Worm (Caenorhabditis elegans): ENCODE measurements around the gene cutl-17.

Gene cutl-17

DNA sequence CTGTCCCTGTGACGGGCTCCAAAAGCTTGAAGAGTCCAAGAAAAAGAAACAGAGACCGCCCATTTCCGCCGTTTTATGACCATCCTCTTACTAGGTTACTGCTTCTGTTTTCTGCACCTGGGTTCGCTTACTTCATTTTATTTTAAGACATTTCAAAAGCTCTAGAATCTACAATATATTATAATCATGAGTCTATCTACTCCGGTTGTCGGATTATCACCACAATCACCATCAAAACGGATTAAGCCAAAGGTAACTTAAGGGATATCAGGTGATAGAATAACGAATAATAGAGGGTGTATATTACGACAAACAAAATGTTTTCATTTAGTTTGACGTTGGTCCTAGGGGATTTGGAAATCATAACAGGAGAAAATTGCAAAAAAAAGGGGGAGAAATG, 25.0 kb downstream of the cutl-17 start:
- TF ChIP-seq ceh-82 (tag; optimal IDR thresholded peaks at IDR 0.05) (no peak), ztf-11 (tag; optimal IDR thresholded peaks at IDR 0.05) (no peak), mdl-1 (tag; optimal IDR thresholded peaks at IDR 0.05) (no peak), peb-1 (tag; optimal IDR thresholded peaks at IDR 0.05) (no peak), gmeb-1 (tag; optimal IDR thresholded peaks at IDR 0.05) (no peak), sma-9 (GFP tag; optimal IDR thresholded peaks at IDR 0.05) (no peak), sma-9 (tag; optimal IDR thresholded peaks at IDR 0.05) (no peak), zag-1 (tag; optimal IDR thresholded peaks at IDR 0.05) (no peak), nhr-21 (tag; optimal IDR thresholded peaks at IDR 0.05) (no peak)

ce11 chrIV:9427959-9428358, 29.3 kb downstream of the cutl-17 start, which contains the start of gene F59B8.1:
F59B8.1 (plus strand) TSS chrIV:9428259.
- TF ChIP-seq Y55F3AM.14 (GFP tag; optimal IDR thresholded peaks at IDR 0.05) (no peak), lsy-2 (tag; optimal IDR thresholded peaks at IDR 0.05) (no peak), ztf-4 (tag; optimal IDR thresholded peaks at IDR 0.05) (no peak), alr-1 (tag; optimal IDR thresholded peaks at IDR 0.05) (no peak), nhr-6 (tag; optimal IDR thresholded peaks at IDR 0.05) (no peak), unc-55 (GFP tag; optimal IDR thresholded peaks at IDR 0.05) (no peak), elt-1 (tag; optimal IDR thresholded peaks at IDR 0.05) (no peak), mbf-1 (tag; optimal IDR thresholded peaks at IDR 0.05) (no peak), nhr-12 (tag; optimal IDR thresholded peaks at IDR 0.05) (no peak), aly-2 (tag; optimal IDR thresholded peaks at IDR 0.05) (no peak), sem-4 (tag; optimal IDR thresholded peaks at IDR 0.05) (no peak), sma-3 (GFP tag; optimal IDR thresholded peaks at IDR 0.05) (no peak), nhr-129 (tag; optimal IDR thresholded peaks at IDR 0.05) (no peak)

- TF ChIP-seq nhr-12 (tag; optimal IDR thresholded peaks at IDR 0.05) (no peak), ceh-16 (tag; optimal IDR thresholded peaks at IDR 0.05) (no peak), gmeb-1 (tag; optimal IDR thresholded peaks at IDR 0.05) (no peak), ama-1 (optimal IDR thresholded peaks at IDR 0.05) (no peak), mbf-1 (tag; optimal IDR thresholded peaks at IDR 0.05) (no peak), mab-5 (tag; optimal IDR thresholded peaks at IDR 0.05) (no peak), ceh-82 (tag; optimal IDR thresholded peaks at IDR 0.05) (no peak), peb-1 (tag; optimal IDR thresholded peaks at IDR 0.05) (no peak), unc-39 (tag; optimal IDR thresholded peaks at IDR 0.05) (no peak)
These were observed 34.2 kb downstream of the cutl-17 start, which contains the start of gene srxa-2 for ce11 chrIV:9423095-9423494. srxa-2 (plus strand) TSS chrIV:9423395.

DNA sequence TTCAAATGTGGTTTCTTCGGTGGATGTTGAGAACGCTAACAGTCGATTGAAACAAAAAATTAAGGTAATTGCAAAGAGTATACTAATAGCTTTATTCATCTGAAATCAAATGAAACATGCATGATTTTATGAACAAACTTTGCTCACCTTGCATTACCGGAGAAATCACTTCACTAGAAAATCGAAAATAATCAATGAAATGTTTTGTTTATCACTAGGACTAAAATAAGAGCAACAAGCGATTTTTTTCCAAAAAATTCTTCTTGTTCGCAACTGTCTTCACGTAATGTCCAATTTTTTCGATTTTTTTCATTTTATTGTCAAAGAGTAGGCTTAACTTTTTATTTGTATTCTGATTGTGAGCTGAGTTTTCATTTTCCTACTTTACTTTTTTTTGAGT, 34.9 kb downstream of the cutl-17 start, which contains the start of gene F56D5.9:
TSS of gene F56D5.9 (minus strand) at position 101 of the 400 bp plus-strand sequence.
- TF ChIP-seq mdl-1 (tag; optimal IDR thresholded peaks at IDR 0.05) (no peak), F13H6.1 (tag; optimal IDR thresholded peaks at IDR 0.05) (no peak), nhr-77 (tag; optimal IDR thresholded peaks at IDR 0.05) (no peak), ztf-11 (tag; optimal IDR thresholded peaks at IDR 0.05) (no peak), elt-1 (tag; optimal IDR thresholded peaks at IDR 0.05) (no peak), ZK546.5 (tag; optimal IDR thresholded peaks at IDR 0.05) (no peak), ama-1 (optimal IDR thresholded peaks at IDR 0.05) (no peak), sem-4 (tag; optimal IDR thresholded peaks at IDR 0.05) (no peak), elt-3 (tag; optimal IDR thresholded peaks at IDR 0.05) (no peak), gmeb-1 (tag; optimal IDR thresholded peaks at IDR 0.05) (no peak), nhr-10 (tag; optimal IDR thresholded peaks at IDR 0.05) (no peak), egl-27 (tag; optimal IDR thresholded peaks at IDR 0.05) (no peak), mbf-1 (tag; optimal IDR thresholded peaks at IDR 0.05) (no peak), nhr-129 (tag; optimal IDR thresholded peaks at IDR 0.05) (no peak)

ce11 chrIV:9408004-9408403, 49.3 kb downstream of the cutl-17 start, which contains the start of gene F56D5.5:
F56D5.5 (minus strand) TSS chrIV:9408104.
- TF ChIP-seq ceh-16 (tag; optimal IDR thresholded peaks at IDR 0.05) (no peak), lin-13 (GFP tag; optimal IDR thresholded peaks at IDR 0.05) (no peak), lin-39 (tag; optimal IDR thresholded peaks at IDR 0.05) (no peak), nhr-21 (tag; optimal IDR thresholded peaks at IDR 0.05) (no peak), aly-2 (tag; optimal IDR thresholded peaks at IDR 0.05) (no peak), nhr-11 (tag; optimal IDR thresholded peaks at IDR 0.05) (no peak), lsy-2 (tag; optimal IDR thresholded peaks at IDR 0.05) (no peak), alr-1 (tag; optimal IDR thresholded peaks at IDR 0.05) (no peak), crh-2 (tag; optimal IDR thresholded peaks at IDR 0.05) (no peak), nhr-25 (tag; optimal IDR thresholded peaks at IDR 0.05) (no peak), unc-55 (GFP tag; optimal IDR thresholded peaks at IDR 0.05) (no peak)

Data from whole organism, L2 larva.